Fruit fly (Drosophila melanogaster): ENCODE results near the gene CG3164.

The CG3164 gene

DNA sequence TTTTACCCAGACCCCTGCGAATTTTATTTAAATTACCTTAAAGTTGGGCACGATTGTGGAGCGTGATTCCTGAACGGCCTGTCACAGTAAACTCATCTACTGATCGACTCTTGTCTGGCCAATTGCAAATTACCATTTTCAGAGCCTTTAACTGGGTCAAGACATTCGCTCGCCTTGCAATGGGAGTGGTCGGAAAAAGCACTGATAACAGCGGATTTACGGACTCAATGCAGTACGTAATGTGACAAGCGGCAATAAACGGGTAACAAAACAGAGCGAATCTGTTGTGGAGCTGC lies 5.5 kb upstream of the CG3164 start:
- no peak for TF ChIP-seq insv (optimal IDR thresholded peaks at IDR 0.05)
- no peak for TF ChIP-seq Sin3A (optimal IDR thresholded peaks at IDR 0.05)
- no peak for TF ChIP-seq h (optimal IDR thresholded peaks at IDR 0.05)

DNA sequence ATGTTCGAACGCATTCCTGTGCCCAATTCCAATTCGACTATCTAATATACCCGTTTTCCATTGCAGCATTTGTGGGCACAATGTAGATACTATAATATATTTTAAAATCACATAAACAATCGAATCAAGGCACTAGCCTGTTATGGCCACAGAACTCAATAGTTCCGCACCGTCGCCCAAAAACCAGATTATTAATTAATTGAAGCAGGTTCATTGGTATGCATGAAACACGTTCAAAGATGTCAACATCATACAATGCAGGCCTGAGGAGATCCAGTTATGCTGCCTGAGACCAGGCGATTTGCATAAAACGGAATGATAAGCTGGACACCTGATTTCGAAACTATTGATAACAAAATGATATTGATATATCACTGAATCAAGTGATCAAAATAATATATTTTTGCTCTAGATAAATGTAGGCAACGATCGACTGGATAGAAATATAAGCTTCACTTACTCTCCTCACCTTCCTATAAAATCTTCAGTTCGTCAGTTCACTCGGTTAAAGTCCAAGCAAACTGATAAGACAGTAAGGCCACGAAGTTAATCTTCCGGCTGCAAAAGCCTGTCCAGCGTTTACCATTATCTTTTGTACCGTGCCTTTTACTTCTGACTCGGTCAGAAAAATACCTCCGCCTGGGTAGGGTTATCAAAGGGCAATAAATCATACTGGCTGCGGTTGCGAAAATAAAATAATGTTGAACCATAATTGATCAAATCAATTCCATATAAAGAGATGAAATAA lies 5.0 kb upstream of the CG3164 start:
- TF ChIP-seq Sin3A (optimal IDR thresholded peaks at IDR 0.05) (no peak), h (optimal IDR thresholded peaks at IDR 0.05) (no peak), psq (optimal IDR thresholded peaks at IDR 0.05) (no peak), ttk (optimal IDR thresholded peaks at IDR 0.05) (no peak), Myc (optimal IDR thresholded peaks at IDR 0.05) (no peak), insv (optimal IDR thresholded peaks at IDR 0.05) (no peak)

DNA sequence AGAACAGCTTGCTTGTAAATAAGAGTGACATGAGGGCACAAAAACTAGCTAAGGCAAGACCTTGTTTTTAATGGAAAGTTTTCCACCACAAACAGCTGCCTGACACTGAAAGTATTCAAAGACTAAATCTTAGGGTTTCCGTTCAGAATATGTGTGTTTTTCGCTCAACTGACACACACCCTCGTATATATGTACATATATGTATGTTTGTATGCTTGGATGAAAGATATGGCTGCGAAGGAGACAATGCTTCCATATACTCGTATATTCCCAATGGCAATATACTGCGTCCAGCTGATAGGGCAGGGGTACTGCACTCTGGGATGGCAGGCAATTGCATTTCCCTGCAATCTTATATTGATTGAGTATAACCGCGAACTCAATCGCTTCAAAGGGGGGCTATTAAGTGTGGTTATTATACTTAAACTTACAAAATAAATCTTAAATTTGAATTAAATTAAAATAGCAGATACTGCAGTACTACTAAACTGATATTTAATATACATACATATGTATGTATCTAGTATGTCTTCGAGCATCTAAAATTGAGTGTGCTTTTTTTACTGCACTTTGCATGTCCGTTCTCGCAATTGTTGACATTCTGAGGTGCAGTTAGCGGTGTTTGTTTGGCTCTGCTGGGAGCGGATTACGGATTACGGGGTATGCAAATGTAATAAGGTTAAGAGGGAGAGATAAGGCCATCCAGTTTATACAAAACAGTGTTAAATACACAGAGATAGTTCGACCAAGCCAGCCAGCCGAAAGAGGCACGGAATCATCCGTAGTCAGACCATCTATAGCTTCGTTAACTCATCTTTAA lies 4.2 kb upstream of the CG3164 start:
- no peak for TF ChIP-seq insv (optimal IDR thresholded peaks at IDR 0.05)
- TF ChIP-seq Myc (optimal IDR thresholded peaks at IDR 0.05): no peak
- no peak for TF ChIP-seq ttk (optimal IDR thresholded peaks at IDR 0.05)
- no peak for TF ChIP-seq psq (optimal IDR thresholded peaks at IDR 0.05)
- TF ChIP-seq Sin3A (optimal IDR thresholded peaks at IDR 0.05): no peak
- no peak for TF ChIP-seq h (optimal IDR thresholded peaks at IDR 0.05)

DNA sequence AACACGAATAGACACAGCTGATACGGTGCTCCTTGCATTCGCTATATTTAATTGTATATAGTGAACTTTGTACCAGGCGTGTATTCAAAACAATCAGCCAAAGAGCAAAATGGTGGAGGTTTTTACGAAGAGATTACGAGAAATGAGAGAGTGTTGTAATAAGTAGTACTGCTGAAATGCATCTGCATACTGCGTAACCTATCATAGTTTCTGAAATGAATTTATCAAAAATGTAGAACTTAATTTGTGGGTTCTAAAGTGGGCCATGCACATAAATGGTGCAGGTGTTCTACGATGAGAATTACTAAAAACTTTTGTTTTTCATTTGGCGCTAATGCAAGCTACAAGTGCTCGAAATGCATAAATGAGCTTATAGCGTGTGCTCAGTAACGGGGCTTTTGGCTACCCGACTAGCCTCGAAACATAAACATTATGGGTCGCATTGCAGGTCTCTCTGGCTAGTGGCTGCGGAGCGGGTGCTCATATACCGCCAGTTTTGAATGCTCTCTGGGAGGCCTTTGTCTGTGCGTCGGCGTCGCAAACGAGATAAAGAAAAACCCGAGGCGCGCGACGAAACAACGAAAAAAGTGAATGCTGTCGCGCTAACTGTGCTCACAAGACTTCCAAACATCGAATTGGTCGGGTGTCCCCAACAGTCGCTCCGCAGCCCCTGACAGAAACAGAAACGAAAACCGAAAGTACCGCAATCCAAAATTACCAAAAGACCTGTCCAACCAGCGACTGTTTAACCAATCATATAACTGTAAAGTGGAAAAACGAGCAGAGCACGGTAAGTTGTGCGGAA lies 1.1 kb upstream of the CG3164 start, which contains the start of gene Gs1:
Gene Gs1, plus strand, starts transcription at position 612 of the 805 bp plus-strand sequence.
- no peak for TF ChIP-seq psq (optimal IDR thresholded peaks at IDR 0.05)
- TF ChIP-seq ttk (optimal IDR thresholded peaks at IDR 0.05): no peak
- no peak for TF ChIP-seq h (optimal IDR thresholded peaks at IDR 0.05)
- no peak for TF ChIP-seq insv (optimal IDR thresholded peaks at IDR 0.05)
- no peak for TF ChIP-seq Myc (optimal IDR thresholded peaks at IDR 0.05)
- TF ChIP-seq Sin3A (optimal IDR thresholded peaks at IDR 0.05): no peak

DNA sequence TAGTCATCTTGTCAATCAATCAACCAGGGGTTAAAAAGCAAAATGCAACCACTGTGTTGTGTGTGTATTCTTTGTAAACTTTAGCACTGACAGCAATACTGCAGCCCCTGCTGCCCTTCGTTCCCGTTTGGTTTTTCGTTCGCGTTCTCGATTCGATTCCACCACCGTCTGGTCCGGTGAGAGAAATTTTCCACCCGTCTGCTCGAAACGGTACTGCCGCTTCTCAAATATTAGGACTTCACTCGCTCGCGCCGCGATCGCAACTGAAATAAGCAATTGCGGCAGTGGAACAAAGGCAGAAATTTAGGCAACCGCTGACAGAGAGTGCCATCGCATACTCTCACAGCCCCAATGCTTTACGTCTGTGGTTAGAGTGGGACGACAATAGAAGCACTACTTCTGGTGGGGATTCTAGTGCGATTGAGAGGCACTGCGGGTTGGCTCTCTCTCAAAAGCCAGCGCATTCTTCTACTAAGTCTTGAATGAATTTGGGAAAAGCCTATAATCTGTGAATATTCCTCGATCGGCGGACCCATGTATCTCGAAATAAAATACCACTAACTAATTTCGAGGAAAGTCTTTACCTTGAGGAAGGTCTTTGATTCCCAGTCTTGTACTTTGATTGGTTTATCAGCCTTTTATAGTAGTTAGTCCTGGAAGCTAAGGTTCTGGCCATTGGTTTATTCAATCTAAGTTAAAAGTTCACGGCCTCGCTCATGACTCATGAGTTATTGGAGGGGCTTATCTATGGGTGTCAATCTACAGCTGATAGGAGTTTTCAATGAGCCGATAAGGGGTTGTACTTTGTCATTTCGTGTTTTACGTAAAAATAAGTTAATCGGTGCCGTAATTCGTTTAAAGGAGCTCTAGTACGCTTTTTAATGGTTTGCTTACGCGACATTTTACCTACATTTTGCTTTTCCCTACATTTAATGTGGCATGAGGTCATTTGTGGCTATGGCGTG lies 1.3 kb downstream of the CG3164 start:
- TF ChIP-seq ttk (optimal IDR thresholded peaks at IDR 0.05): no peak
- TF ChIP-seq psq (optimal IDR thresholded peaks at IDR 0.05): no peak
- TF ChIP-seq Myc (optimal IDR thresholded peaks at IDR 0.05): no peak
- no peak for TF ChIP-seq h (optimal IDR thresholded peaks at IDR 0.05)
- TF ChIP-seq Sin3A (optimal IDR thresholded peaks at IDR 0.05): no peak
- no peak for TF ChIP-seq insv (optimal IDR thresholded peaks at IDR 0.05)

DNA sequence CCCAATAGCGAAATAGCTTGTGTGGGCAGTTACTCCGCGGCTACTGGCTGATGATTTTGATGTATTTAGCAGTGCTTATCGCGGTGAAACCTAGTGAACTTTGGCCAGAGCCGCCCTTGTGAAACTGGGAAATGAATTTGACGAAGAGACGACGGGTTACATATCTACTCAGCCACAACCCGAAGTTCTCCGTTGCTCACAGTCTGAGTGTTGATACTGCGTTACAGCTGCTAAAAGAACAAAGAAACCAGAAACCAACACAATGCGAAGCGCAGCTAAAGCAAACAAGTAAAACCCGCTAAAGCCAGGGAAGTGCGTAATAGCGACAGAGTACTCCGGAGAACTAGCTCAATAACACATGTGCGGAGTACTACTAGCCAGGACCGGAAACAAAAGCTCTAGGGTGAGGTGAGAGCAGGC lies 2.3 kb downstream of the CG3164 start:
- no peak for TF ChIP-seq ttk (optimal IDR thresholded peaks at IDR 0.05)
- TF ChIP-seq insv (optimal IDR thresholded peaks at IDR 0.05): no peak
- no peak for TF ChIP-seq Myc (optimal IDR thresholded peaks at IDR 0.05)
- no peak for TF ChIP-seq h (optimal IDR thresholded peaks at IDR 0.05)
- TF ChIP-seq psq (optimal IDR thresholded peaks at IDR 0.05): no peak
- TF ChIP-seq Sin3A (optimal IDR thresholded peaks at IDR 0.05): no peak

DNA sequence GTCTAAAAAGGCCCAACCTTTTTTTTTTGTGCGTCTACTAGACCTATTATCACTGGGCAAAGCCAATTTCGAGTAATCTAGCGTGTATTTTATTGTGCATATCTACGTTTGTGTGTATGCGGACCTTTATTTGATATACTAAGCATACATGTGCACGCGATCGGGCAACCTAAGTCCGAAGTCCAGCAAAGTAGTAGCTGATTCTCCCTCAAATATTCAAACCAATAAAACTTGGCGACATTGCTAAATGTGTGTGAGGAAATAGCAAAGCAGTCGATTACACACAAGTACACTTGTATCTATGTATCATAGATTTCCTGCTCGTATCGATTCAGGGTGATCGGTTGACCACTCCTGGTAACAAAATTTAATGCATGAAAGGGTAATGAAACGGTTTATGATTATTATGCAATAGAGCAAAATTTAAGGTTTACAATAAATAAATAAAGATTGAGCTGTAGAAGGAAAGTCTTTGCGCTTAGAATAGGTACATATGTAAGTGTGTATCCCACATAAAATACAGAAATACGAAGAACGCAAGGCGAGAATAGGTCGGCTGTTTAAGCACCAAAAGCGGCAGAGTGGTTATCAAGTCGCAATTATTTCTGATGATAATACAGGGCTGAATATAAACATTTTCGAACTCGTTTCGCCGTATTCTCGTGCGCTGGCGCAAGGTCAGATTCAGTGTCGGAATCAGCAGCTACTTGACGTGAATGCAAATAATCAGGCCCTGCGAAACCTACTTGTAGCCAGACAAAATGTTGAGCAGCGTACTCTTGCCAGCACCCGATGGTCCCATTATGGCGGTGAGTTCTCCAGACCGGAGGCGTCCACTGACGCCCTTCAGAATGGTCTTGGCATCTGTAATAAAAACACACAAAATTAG lies 5.0 kb downstream of the CG3164 start:
- no peak for TF ChIP-seq Myc (optimal IDR thresholded peaks at IDR 0.05)
- no peak for TF ChIP-seq h (optimal IDR thresholded peaks at IDR 0.05)
- no peak for TF ChIP-seq insv (optimal IDR thresholded peaks at IDR 0.05)
- TF ChIP-seq psq (optimal IDR thresholded peaks at IDR 0.05): no peak
- no peak for TF ChIP-seq ttk (optimal IDR thresholded peaks at IDR 0.05)
- no peak for TF ChIP-seq Sin3A (optimal IDR thresholded peaks at IDR 0.05)

DNA sequence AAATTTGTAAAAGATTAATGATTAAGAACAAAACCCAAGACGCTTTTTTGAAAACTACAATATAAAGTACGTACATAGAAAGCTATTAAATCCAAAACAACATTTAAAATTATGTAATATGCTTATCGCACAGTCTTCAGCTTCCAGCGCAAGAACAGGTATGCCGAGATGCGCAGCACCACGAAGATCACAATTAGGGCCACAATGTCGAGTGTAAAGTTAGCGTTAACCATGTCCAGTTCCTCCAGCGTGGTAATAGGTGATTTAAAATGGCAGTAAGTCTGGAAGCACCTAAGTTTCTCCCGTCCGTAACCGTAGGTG lies 7.6 kb downstream of the CG3164 start:
- no peak for TF ChIP-seq insv (optimal IDR thresholded peaks at IDR 0.05)

DNA sequence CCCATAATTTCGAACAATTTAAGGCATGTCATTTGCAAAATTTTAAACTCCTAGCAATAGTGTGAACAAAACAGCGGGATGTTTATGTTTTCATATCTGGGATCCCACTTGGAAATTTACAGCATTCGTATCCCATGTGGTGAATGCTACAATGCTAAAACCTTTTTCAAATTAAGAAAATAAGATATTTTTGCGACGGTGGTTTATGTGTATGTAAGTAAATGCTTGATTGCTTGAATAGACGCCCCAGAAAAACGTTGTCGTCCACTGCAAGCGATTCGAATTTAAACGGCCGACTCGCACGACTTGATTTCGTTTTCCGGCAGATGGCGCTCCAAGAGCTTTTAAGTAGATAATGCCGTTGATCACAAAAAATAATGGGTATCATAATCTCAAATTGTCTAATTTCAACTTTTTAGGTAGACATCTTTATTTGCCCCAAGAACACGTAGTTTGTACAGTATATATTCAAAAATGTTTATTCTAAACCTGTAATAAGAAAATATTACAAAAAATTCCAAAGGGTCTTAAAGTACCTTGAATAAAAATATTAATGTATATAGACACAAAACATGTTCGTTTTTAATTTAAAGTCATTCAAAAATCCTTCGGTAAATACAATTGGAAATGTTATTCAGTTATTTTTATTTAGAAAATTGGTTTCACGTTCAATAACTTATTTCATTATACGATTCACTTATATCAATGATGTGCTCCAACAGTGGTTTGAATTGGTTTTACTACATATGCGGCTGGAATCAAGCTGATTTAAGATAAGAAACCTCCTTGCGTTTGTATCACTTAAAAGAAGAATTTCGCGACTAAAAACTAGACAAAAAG lies 8.2 kb downstream of the CG3164 start:
- no peak for TF ChIP-seq psq (optimal IDR thresholded peaks at IDR 0.05)
- TF ChIP-seq Myc (optimal IDR thresholded peaks at IDR 0.05): no peak
- TF ChIP-seq ttk (optimal IDR thresholded peaks at IDR 0.05): no peak
- no peak for TF ChIP-seq insv (optimal IDR thresholded peaks at IDR 0.05)
- TF ChIP-seq h (optimal IDR thresholded peaks at IDR 0.05): no peak
- no peak for TF ChIP-seq Sin3A (optimal IDR thresholded peaks at IDR 0.05)

DNA sequence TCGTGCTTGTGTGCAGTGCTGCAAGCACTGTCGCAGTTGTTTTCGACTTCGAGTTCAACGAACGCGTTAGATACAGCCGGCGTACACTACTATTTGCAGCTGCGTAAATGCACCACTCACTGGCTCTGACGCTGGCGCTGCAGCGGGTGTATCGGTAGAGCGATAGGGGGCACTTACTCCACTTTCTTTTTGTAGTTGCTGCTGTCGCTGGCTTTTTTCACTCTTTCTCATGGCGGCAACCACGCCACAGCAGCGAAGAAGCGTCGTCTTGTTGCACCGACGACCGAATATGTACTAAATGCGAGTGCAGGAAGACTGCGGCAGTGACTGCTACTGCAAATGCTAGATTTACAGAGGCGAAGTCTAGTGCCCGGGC lies 9.1 kb downstream of the CG3164 start, which contains the start of gene CG4822:
Gene CG4822, minus strand, starts transcription at position 299 of the 376 bp plus-strand sequence.
- no peak for TF ChIP-seq Myc (optimal IDR thresholded peaks at IDR 0.05)
- no peak for TF ChIP-seq Sin3A (optimal IDR thresholded peaks at IDR 0.05)
- no peak for TF ChIP-seq insv (optimal IDR thresholded peaks at IDR 0.05)
- TF ChIP-seq psq (optimal IDR thresholded peaks at IDR 0.05): no peak
- TF ChIP-seq ttk (optimal IDR thresholded peaks at IDR 0.05): no peak
- no peak for TF ChIP-seq h (optimal IDR thresholded peaks at IDR 0.05)

All from Kc167 (cell line).